Fruit fly (Drosophila melanogaster): ENCODE results near the gene Lrp4.

Lrp4 gene

DNA sequence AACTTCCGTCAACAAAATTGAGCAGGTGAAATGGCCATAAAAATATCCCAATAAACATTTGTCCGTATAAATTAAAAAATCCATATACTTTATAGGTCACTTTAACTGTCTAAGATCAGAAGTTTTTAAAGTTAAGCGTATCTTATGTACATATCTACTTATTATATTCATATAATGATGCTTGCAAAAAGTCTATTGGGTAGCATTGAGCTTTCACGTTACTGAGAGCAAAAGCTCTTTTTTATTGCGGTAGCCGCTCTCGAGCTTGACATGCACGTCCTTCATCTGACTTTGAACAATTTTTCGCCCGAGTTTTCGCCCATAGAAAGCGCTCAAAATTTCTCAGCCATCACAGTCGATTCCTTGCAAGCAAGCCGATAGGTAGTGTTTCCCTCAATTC, 42.8 kb upstream of the Lrp4 start, which contains the start of gene Gapdh2 (continued):
- TF ChIP-seq nmo (GFP tag; optimal IDR thresholded peaks at IDR 0.05) (peak; percentile 99), nerfin-2 (GFP tag; IDR thresholded peaks at IDR 0.05; ENCODE audit: partially characterized antibody) (no peak), CG2889 (GFP tag; IDR thresholded peaks at IDR 0.05) (peak; percentile 98), sna (GFP tag; IDR thresholded peaks at IDR 0.05; ENCODE audit: partially characterized antibody) (no peak), p53 (GFP tag; optimal IDR thresholded peaks at IDR 0.05) (peak; percentile 77), bcd (GFP tag; optimal IDR thresholded peaks at IDR 0.05) (peak; percentile 99), CG18476 (GFP tag; optimal IDR thresholded peaks at IDR 0.05) (peak; percentile 99), CG15073 (GFP tag; optimal IDR thresholded peaks at IDR 0.05) (peak; percentile 84), fd3F (GFP tag; optimal IDR thresholded peaks at IDR 0.05) (peak; percentile 99), ken (GFP tag; IDR thresholded peaks at IDR 0.05) (peak; percentile 98; the same call in 2 of the 3 replicates), insv (GFP tag; optimal IDR thresholded peaks at IDR 0.05) (peak; percentile 14 to 91), Trl (optimal IDR thresholded peaks at IDR 0.05) (peak; percentile 35 to 79), Trl (GFP tag; optimal IDR thresholded peaks at IDR 0.05) (peak; percentile 95), Eip74EF (GFP tag; optimal IDR thresholded peaks at IDR 0.05) (peak in 1 of 2 experiments; percentile 100), CG12391 (tag; optimal IDR thresholded peaks at IDR 0.05) (peak; percentile 99), pfk (GFP tag; optimal IDR thresholded peaks at IDR 0.05) (peak; percentile 88), CG13287 (GFP tag; IDR thresholded peaks at IDR 0.05; ENCODE audit: partially characterized antibody) (peak; percentile 63), chinmo (GFP tag; IDR thresholded peaks at IDR 0.05; ENCODE audit: partially characterized antibody) (0 out of 4 replicates have a peak, but pooled peaks have one; percentile 46), jigr1 (GFP tag; IDR thresholded peaks at IDR 0.05) (no peak; the same call in 2 of the 3 replicates), sens (GFP tag) (peak; percentile 100), CG17328 (GFP tag; IDR thresholded peaks at IDR 0.05) (peak; percentile 99), Asciz (GFP tag; optimal IDR thresholded peaks at IDR 0.05) (peak; percentile 99), CG11504 (tag; optimal IDR thresholded peaks at IDR 0.05) (peak; percentile 99), repo (GFP tag; optimal IDR thresholded peaks at IDR 0.05) (peak; percentile 94), CG34376 (GFP tag; optimal IDR thresholded peaks at IDR 0.05) (peak; percentile 100), nerfin-1 (tag; optimal IDR thresholded peaks at IDR 0.05) (peak; percentile 99), Dll (GFP tag; IDR thresholded peaks at IDR 0.05; ENCODE audit: partially characterized antibody) (no peak), lov (optimal IDR thresholded peaks at IDR 0.05) (no peak), lov (GFP tag; IDR thresholded peaks at IDR 0.05) (peak; percentile 98; the same call in 2 of the 3 replicates), scrt (GFP tag; optimal IDR thresholded peaks at IDR 0.05) (peak; percentile 99), CG15269 (tag; optimal IDR thresholded peaks at IDR 0.05) (peak; percentile 100), Hmr (GFP tag; optimal IDR thresholded peaks at IDR 0.05) (peak; percentile 100), CG5953 (GFP tag; IDR thresholded peaks at IDR 0.05) (peak; percentile 99), D19B (GFP tag; optimal IDR thresholded peaks at IDR 0.05) (peak; percentile 97), Gsc (GFP tag; IDR thresholded peaks at IDR 0.05) (no peak), lab (GFP tag; optimal IDR thresholded peaks at IDR 0.05) (peak; percentile 100), wor (GFP tag; IDR thresholded peaks at IDR 0.05) (peak; percentile 98), gcm2 (GFP tag; optimal IDR thresholded peaks at IDR 0.05) (peak; percentile 98), twi (tag; optimal IDR thresholded peaks at IDR 0.05) (peak; percentile 96), Taf1 (GFP tag; IDR thresholded peaks at IDR 0.05) (peak; percentile 98), Fer1 (GFP tag; optimal IDR thresholded peaks at IDR 0.05) (peak; percentile 100), CG17385 (GFP tag; optimal IDR thresholded peaks at IDR 0.05) (peak; percentile 100), CG12299 (tag; optimal IDR thresholded peaks at IDR 0.05) (peak; percentile 100), nom (GFP tag; optimal IDR thresholded peaks at IDR 0.05) (peak; percentile 100), Ets65A (GFP tag) (peak; percentile 96), HHEX (GFP tag; optimal IDR thresholded peaks at IDR 0.05) (peak; percentile 100), amos (GFP tag; IDR thresholded peaks at IDR 0.05; ENCODE audit: partially characterized antibody) (no peak; the same call in 1 of the 2 replicates), Hr51 (GFP tag; optimal IDR thresholded peaks at IDR 0.05) (peak; percentile 95 to 100), rib (GFP tag; IDR thresholded peaks at IDR 0.05) (peak; percentile 99)
